Fruit fly (Drosophila melanogaster) whole organism, embryonic: ENCODE data around the gene Pdcd4.
A peak's percentile ranks its signal among the peaks of the same experiment; 100 is the strongest.

Experiments
- Asciz ChIP-seq: fragments of 200-800 bp; sonication (Bioruptor generic); optimal IDR thresholded peaks from 2 replicates; lab custom pipeline; 2017; ENCODE audit warnings: missing biosample characterization, mild to moderate bottlenecking, missing genetic modification characterization, missing genetic modification reagents
- Atf-2 ChIP-seq: fragments of 200-800 bp; sonication (Bioruptor generic); optimal IDR thresholded peaks from 2 replicates; lab custom pipeline; 2016; ENCODE audit warnings: missing biosample characterization, missing genetic modification characterization
- Bteb2 ChIP-seq: fragments of 200-800 bp; sonication (Bioruptor generic); optimal IDR thresholded peaks from 2 replicates; lab custom pipeline; 2016; ENCODE audit warnings: missing biosample characterization, missing genetic modification characterization
- CG10543 ChIP-seq: fragments of 200-800 bp; sonication (Bioruptor generic); optimal IDR thresholded peaks from 3 replicates; lab custom pipeline; 2017; ENCODE audit warnings: missing biosample characterization, mild to moderate bottlenecking, missing genetic modification characterization, moderate library complexity
- CG11247 ChIP-seq: fragments of 200-800 bp; sonication (Bioruptor generic); IDR thresholded peaks from 2 replicates; pipeline ENCODE4 v1.3.6; 2022; ENCODE audit warnings: missing biosample characterization, missing genetic modification characterization
- CG11696 ChIP-seq: fragments of 200-800 bp; sonication (Bioruptor generic); IDR thresholded peaks from 2 replicates; pipeline ENCODE4 v1.3.6; 2022; ENCODE audit warnings: missing biosample characterization, missing genetic modification characterization
- CG13287 ChIP-seq: fragments of 200-800 bp; sonication (Bioruptor generic); IDR thresholded peaks from 2 replicates; pipeline ENCODE4 v1.3.6; 2022; ENCODE audit warnings: missing biosample characterization, missing genetic modification characterization; ENCODE audit not compliant: partially characterized antibody
- CG13424 ChIP-seq: fragments of 200-800 bp; sonication (Bioruptor generic); optimal IDR thresholded peaks from 2 replicates; lab custom pipeline; 2019; ENCODE audit warnings: missing biosample characterization, mild to moderate bottlenecking, missing genetic modification characterization, moderate library complexity
- CG15601 ChIP-seq: fragments of 200-800 bp; sonication (Bioruptor generic); optimal IDR thresholded peaks from 3 replicates; lab custom pipeline; 2019; ENCODE audit warnings: missing biosample characterization, mild to moderate bottlenecking, missing genetic modification characterization, moderate library complexity
- CG2199 ChIP-seq: fragments of 200-800 bp; sonication (Bioruptor generic); IDR thresholded peaks from 3 replicates; pipeline ENCODE4 v1.3.6; 2022; ENCODE audit warnings: missing biosample characterization, missing genetic modification characterization
- CG2889 ChIP-seq: fragments of 200-800 bp; sonication (Bioruptor generic); IDR thresholded peaks from 3 replicates; pipeline ENCODE4 v1.3.6; 2022; ENCODE audit warnings: missing biosample characterization, missing genetic modification characterization
- CG33557 ChIP-seq: fragments of 200-800 bp; sonication (Bioruptor generic); optimal IDR thresholded peaks from 2 replicates; lab custom pipeline; 2019; ENCODE audit warnings: missing biosample characterization, mild to moderate bottlenecking, missing genetic modification characterization, moderate library complexity
- CG34224 ChIP-seq: fragments of 200-800 bp; sonication (Bioruptor generic); IDR thresholded peaks from 3 replicates; pipeline ENCODE4 v1.3.6; 2022; ENCODE audit warnings: missing biosample characterization, missing genetic modification characterization; ENCODE audit not compliant: partially characterized antibody
- CG3847 ChIP-seq: fragments of 200-800 bp; sonication (Bioruptor generic); IDR thresholded peaks from 2 replicates; pipeline ENCODE4 v1.3.6; 2022; ENCODE audit warnings: missing biosample characterization, missing genetic modification characterization
- CG3995 ChIP-seq: fragments of 200-800 bp; sonication (Bioruptor generic); optimal IDR thresholded peaks from 3 replicates; lab custom pipeline; 2016; ENCODE audit warnings: missing biosample characterization, missing genetic modification characterization
- CG5953 ChIP-seq: fragments of 200-800 bp; sonication (Bioruptor generic); IDR thresholded peaks from 2 replicates; pipeline ENCODE4 v1.3.6; 2022; ENCODE audit warnings: missing biosample characterization, missing genetic modification characterization
- CG6175 ChIP-seq: fragments of 200-800 bp; sonication (Bioruptor generic); IDR thresholded peaks from 3 replicates; pipeline ENCODE4 v1.3.6; 2022; ENCODE audit warnings: missing biosample characterization, missing genetic modification characterization
- CG6254 ChIP-seq: fragments of 200-800 bp; sonication (Bioruptor generic); optimal IDR thresholded peaks from 3 replicates; lab custom pipeline; 2017; ENCODE audit warnings: mild to moderate bottlenecking, missing biosample characterization, missing genetic modification reagents, missing genetic modification characterization
- CG7357 ChIP-seq: fragments of 200-800 bp; sonication (Bioruptor generic); IDR thresholded peaks from 3 replicates; pipeline ENCODE4 v1.3.6; 2022; ENCODE audit warnings: missing biosample characterization, missing genetic modification characterization
- CG7556 ChIP-seq: fragments of 200-800 bp; sonication (Bioruptor generic); optimal IDR thresholded peaks from 2 replicates; lab custom pipeline; 2017; ENCODE audit warnings: missing biosample characterization, mild to moderate bottlenecking, missing genetic modification characterization
- CG7963 ChIP-seq: fragments of 200-800 bp; sonication (Bioruptor generic); IDR thresholded peaks from 3 replicates; pipeline ENCODE4 v1.3.6; 2022; ENCODE audit warnings: missing biosample characterization, missing genetic modification characterization; ENCODE audit not compliant: partially characterized antibody
- CG8359 ChIP-seq: fragments of 200-800 bp; sonication (Bioruptor generic); optimal IDR thresholded peaks from 2 replicates; lab custom pipeline; 2017; ENCODE audit warnings: missing biosample characterization, mild to moderate bottlenecking, missing genetic modification characterization, borderline replicate concordance
- CG9932 ChIP-seq: fragments of 200-800 bp; sonication (Bioruptor generic); IDR thresholded peaks from 2 replicates; pipeline ENCODE4 v1.3.6; 2022; ENCODE audit warnings: missing biosample characterization, missing genetic modification characterization
- CoRest ChIP-seq: fragments of 200-800 bp; sonication (Bioruptor generic); optimal IDR thresholded peaks from 3 replicates; lab custom pipeline; 2018; ENCODE audit warnings: missing biosample characterization, mild to moderate bottlenecking, missing genetic modification characterization, moderate library complexity
- D ChIP-seq, 2 experiments: fragments of 200-800 bp in 1 of 2; fragments of >200 bp in 1 of 2; sonication (Bioruptor generic) in 1 of 2; optimal IDR thresholded peaks; 2 replicates in 1 of 2; 3 replicates in 1 of 2; lab custom pipeline; 2017; ENCODE audit warnings: mild to moderate bottlenecking in 1 of 2, missing biosample characterization in 1 of 2, missing genetic modification characterization in 1 of 2, missing genetic modification reagents in 1 of 2
- Hr51 ChIP-seq, 2 experiments: fragments of 200-800 bp; sonication (Bioruptor generic); optimal IDR thresholded peaks; 2 replicates in 1 of 2; 3 replicates in 1 of 2; lab custom pipeline; 2016 to 2018; ENCODE audit warnings: missing biosample characterization in 2 of 2, missing genetic modification characterization in 2 of 2, mild to moderate bottlenecking in 1 of 2, moderate library complexity in 1 of 2
- NFAT ChIP-seq: fragments of 200-800 bp; sonication (Bioruptor generic); IDR thresholded peaks from 2 replicates; pipeline ENCODE4 v1.3.6; 2022; ENCODE audit warnings: missing biosample characterization, missing genetic modification characterization
- Opbp ChIP-seq: fragments of 200-800 bp; sonication (Bioruptor generic); IDR thresholded peaks from 3 replicates; pipeline ENCODE4 v1.3.6; 2022; ENCODE audit warnings: missing biosample characterization, missing genetic modification characterization; ENCODE audit not compliant: partially characterized antibody
- Optix ChIP-seq: fragments of 200-800 bp; sonication (Bioruptor generic); IDR thresholded peaks from 3 replicates; pipeline ENCODE4 v1.3.6; 2022; ENCODE audit warnings: missing biosample characterization, missing genetic modification characterization
- Trl ChIP-seq, 3 experiments: fragments of >200 bp in 2 of 3; fragments of 200-800 bp in 1 of 3; sonication (Bioruptor generic) in 1 of 3; optimal IDR thresholded peaks; 2 replicates in 1 of 3; 3 replicates in 2 of 3; lab custom pipeline; 2016 to 2017; ENCODE audit warnings: missing biosample characterization in 1 of 3, missing genetic modification characterization in 1 of 3
- br ChIP-seq: fragments of >200 bp; optimal IDR thresholded peaks from 2 replicates; lab custom pipeline; 2017
- caup ChIP-seq: fragments of 200-800 bp; sonication (Bioruptor generic); optimal IDR thresholded peaks from 3 replicates; lab custom pipeline; 2017; ENCODE audit warnings: missing biosample characterization, mild to moderate bottlenecking, missing genetic modification characterization, moderate library complexity; ENCODE audit not compliant: severe bottlenecking
- chm ChIP-seq: fragments of 200-800 bp; sonication (Bioruptor generic); IDR thresholded peaks from 2 replicates; pipeline ENCODE4 v1.3.6; 2022; ENCODE audit warnings: missing biosample characterization, missing genetic modification characterization
- ci ChIP-seq: fragments of 200-800 bp; sonication (Bioruptor generic); IDR thresholded peaks from 3 replicates; pipeline ENCODE4 v1.3.6; 2022; ENCODE audit warnings: missing biosample characterization, missing genetic modification characterization
- cwo ChIP-seq: fragments of 200-800 bp; sonication (Bioruptor generic); optimal IDR thresholded peaks from 3 replicates; lab custom pipeline; 2017; ENCODE audit warnings: missing biosample characterization, missing genetic modification characterization, mild to moderate bottlenecking, moderate library complexity, missing genetic modification reagents
- dimm ChIP-seq: fragments of 200-800 bp; sonication (Bioruptor generic); IDR thresholded peaks from 2 replicates; pipeline ENCODE4 v1.3.6; 2022; ENCODE audit warnings: missing biosample characterization, missing genetic modification characterization
- eyg ChIP-seq: fragments of 200-800 bp; sonication (Bioruptor generic); optimal IDR thresholded peaks from 3 replicates; lab custom pipeline; 2016; ENCODE audit warnings: missing biosample characterization, missing genetic modification characterization
- fd3F ChIP-seq: fragments of 200-800 bp; sonication (Bioruptor generic); optimal IDR thresholded peaks from 2 replicates; lab custom pipeline; 2018; ENCODE audit warnings: missing biosample characterization, mild to moderate bottlenecking, missing genetic modification characterization, moderate library complexity
- lmd ChIP-seq: fragments of 200-800 bp; sonication (Bioruptor generic); IDR thresholded peaks from 2 replicates; pipeline ENCODE4 v1.3.6; 2022; ENCODE audit warnings: missing biosample characterization, missing genetic modification characterization
- lola ChIP-seq, 3 experiments: fragments of >200 bp in 2 of 3; fragments of 200-800 bp in 1 of 3; sonication (Bioruptor generic) in 1 of 3; optimal IDR thresholded peaks; 2 replicates each; lab custom pipeline; 2017 to 2019; ENCODE audit warnings: missing biosample characterization in 3 of 3, missing genetic modification characterization in 3 of 3, mild to moderate bottlenecking in 1 of 3, moderate library complexity in 1 of 3
- luna ChIP-seq: fragments of 200-800 bp; sonication (Bioruptor generic); optimal IDR thresholded peaks from 2 replicates; lab custom pipeline; 2016; ENCODE audit warnings: missing biosample characterization, missing genetic modification characterization
- nau ChIP-seq: fragments of 200-800 bp; sonication (Bioruptor generic); optimal IDR thresholded peaks from 3 replicates; lab custom pipeline; 2017; ENCODE audit warnings: missing biosample characterization, mild to moderate bottlenecking, missing genetic modification characterization, missing genetic modification reagents
- otp ChIP-seq: fragments of 200-800 bp; sonication (Bioruptor generic); IDR thresholded peaks from 3 replicates; pipeline ENCODE4, ENCODE4 v1.3.6; 2022; ENCODE audit warnings: missing biosample characterization, missing genetic modification characterization
- pum ChIP-seq: fragments of 200-800 bp; sonication (Bioruptor generic); optimal IDR thresholded peaks from 2 replicates; lab custom pipeline; 2016; ENCODE audit warnings: missing biosample characterization, missing genetic modification characterization
- salm ChIP-seq: fragments of 200-800 bp; sonication (Bioruptor generic); optimal IDR thresholded peaks from 2 replicates; lab custom pipeline; 2018; ENCODE audit warnings: missing biosample characterization, mild to moderate bottlenecking, missing genetic modification characterization
- sob ChIP-seq: fragments of 200-800 bp; sonication (Bioruptor generic); IDR thresholded peaks from 2 replicates; pipeline ENCODE4 v1.3.6; 2022; ENCODE audit warnings: missing biosample characterization, missing genetic modification characterization
- stc ChIP-seq: fragments of 200-800 bp; sonication (Bioruptor generic); IDR thresholded peaks from 2 replicates; pipeline ENCODE4 v1.3.6; 2022; ENCODE audit warnings: missing biosample characterization, missing genetic modification characterization
- trem ChIP-seq: fragments of 200-800 bp; optimal IDR thresholded peaks from 3 replicates; lab custom pipeline; 2019; ENCODE audit warnings: missing biosample characterization, mild to moderate bottlenecking, missing genetic modification characterization, moderate library complexity
- vfl ChIP-seq: fragments of 200-800 bp; sonication (Bioruptor generic); optimal IDR thresholded peaks from 2 replicates; lab custom pipeline; 2016; ENCODE audit warnings: missing biosample characterization, missing genetic modification characterization

Gene Pdcd4

DNA sequence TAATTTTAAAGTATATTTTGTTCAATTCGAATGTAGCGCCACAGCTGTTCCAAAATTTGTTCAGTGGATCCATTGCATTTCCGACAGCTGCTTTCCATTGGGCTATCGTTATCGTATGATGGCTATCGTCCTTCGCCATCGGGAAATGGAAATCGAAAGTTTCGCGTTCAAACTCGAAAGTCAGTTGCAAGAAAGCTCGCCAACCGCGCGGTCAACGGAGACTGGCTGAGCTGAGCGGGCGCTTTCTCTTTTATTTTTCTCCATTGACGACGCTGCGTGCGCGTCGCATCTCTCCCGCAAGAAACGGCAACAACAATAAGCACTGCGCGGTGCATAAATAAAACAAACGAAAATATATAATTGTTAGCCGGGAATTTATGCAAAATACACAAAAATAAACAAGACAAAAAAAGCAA, 28.3 kb upstream of the Pdcd4 start, which contains the start of gene inaE (continued):
- TF ChIP-seq Asciz (GFP tag; lab: Kevin White, UChicago): no peak
- no peak for TF ChIP-seq eyg (GFP tag; lab: Kevin White, UChicago)
- no peak for TF ChIP-seq dimm (GFP tag; lab: Robert Waterston, UW)
- 0 out of 2 replicates have a peak, but pooled peaks have one; percentile 22 for TF ChIP-seq CG3847
- no peak for TF ChIP-seq CG33557
- TF ChIP-seq fd3F: no peak
- TF ChIP-seq CG13424: no peak
- TF ChIP-seq trem (tag; lab: Kevin White, UChicago): peak; percentile 32
- TF ChIP-seq CG7357 (GFP tag; lab: Robert Waterston, UW): peak; percentile 93
- no peak for TF ChIP-seq pum (GFP tag; lab: Kevin White, UChicago)
- peak; percentile 21 for TF ChIP-seq CG15601 (tag; lab: Kevin White, UChicago)
- TF ChIP-seq CG9932 (GFP tag; lab: Robert Waterston, UW): no peak
- TF ChIP-seq CG13287 (GFP tag; lab: Robert Waterston, UW): peak; percentile 69
- TF ChIP-seq CG11696 (GFP tag; lab: Robert Waterston, UW): no peak
- no peak for TF ChIP-seq CG2199
- 0 out of 2 replicates have a peak, but pooled peaks have one; percentile 37 for TF ChIP-seq chm
- no peak for TF ChIP-seq Atf-2 (GFP tag; lab: Kevin White, UChicago)
- TF ChIP-seq CoRest (tag; lab: Kevin White, UChicago): peak; percentile 27
- TF ChIP-seq CG3995 (GFP tag; lab: Kevin White, UChicago): no peak
- no peak for TF ChIP-seq CG5953 (GFP tag; lab: Robert Waterston, UW)
- TF ChIP-seq CG2889 (GFP tag; lab: Robert Waterston, UW): no peak
- no peak for TF ChIP-seq Trl (optimal IDR thresholded peaks at IDR 0.05; lab: Kevin White, UChicago)
- TF ChIP-seq Trl (GFP tag; optimal IDR thresholded peaks at IDR 0.05; lab: Kevin White, UChicago): peak; percentile 18
- TF ChIP-seq CG7556 (GFP tag; lab: Kevin White, UChicago): no peak
- no peak for TF ChIP-seq CG6254
- no peak for TF ChIP-seq CG8359 (GFP tag; lab: Kevin White, UChicago)
- TF ChIP-seq CG6175: no peak
- no peak for TF ChIP-seq lmd (GFP tag; lab: Robert Waterston, UW)
- no peak for TF ChIP-seq D (optimal IDR thresholded peaks at IDR 0.05; lab: Kevin White, UChicago)
- TF ChIP-seq D (GFP tag; optimal IDR thresholded peaks at IDR 0.05; lab: Kevin White, UChicago): no peak
- TF ChIP-seq luna (GFP tag; lab: Kevin White, UChicago): no peak
- peak; percentile 8 for TF ChIP-seq CG10543 (GFP tag; lab: Kevin White, UChicago)
- no peak for TF ChIP-seq vfl (GFP tag; lab: Kevin White, UChicago)
- 0 out of 3 replicates have a peak, but pooled peaks have one; percentile 36 for TF ChIP-seq CG7963 (GFP tag; lab: Robert Waterston, UW)
- no peak for TF ChIP-seq salm
- TF ChIP-seq CG34224 (GFP tag; lab: Robert Waterston, UW): peak; percentile 32; the same call in 1 of the 3 replicates
- no peak; the same call in 2 of the 3 replicates for TF ChIP-seq ci (GFP tag; lab: Robert Waterston, UW)
- no peak for TF ChIP-seq br (lab: Kevin White, UChicago)
- peak in 1 of 3 experiments; percentile 79 for TF ChIP-seq lola (GFP tag; optimal IDR thresholded peaks at IDR 0.05; lab: Kevin White, UChicago)
- TF ChIP-seq CG11247: no peak
- TF ChIP-seq cwo (GFP tag; lab: Kevin White, UChicago): no peak
- no peak for TF ChIP-seq Optix (GFP tag; lab: Robert Waterston, UW)
- TF ChIP-seq Hr51 (GFP tag; optimal IDR thresholded peaks at IDR 0.05; lab: Kevin White, UChicago): no peak
- no peak for TF ChIP-seq otp (GFP tag; lab: Robert Waterston, UW)
- TF ChIP-seq caup: no peak
- peak; percentile 77; the same call in 2 of the 3 replicates for TF ChIP-seq Opbp (GFP tag; lab: Robert Waterston, UW)
- no peak for TF ChIP-seq NFAT
- TF ChIP-seq nau (GFP tag; lab: Kevin White, UChicago): no peak
- 0 out of 2 replicates have a peak, but pooled peaks have one; percentile 7 for TF ChIP-seq sob (GFP tag; lab: Robert Waterston, UW)
- no peak for TF ChIP-seq Bteb2 (GFP tag; lab: Kevin White, UChicago)
- TF ChIP-seq stc (GFP tag; lab: Robert Waterston, UW): no peak
